Worm (Caenorhabditis elegans) whole organism, L4 larva: ENCODE data around the gene srv-11.

Experiments
- D1046.2 ChIP-seq: fragments of 200-800 bp; sonication (Bioruptor generic); IDR thresholded peaks from 2 replicates; pipeline ENCODE4 v1.3.6; 2022; ENCODE audit warnings: missing genetic modification characterization, missing compliant biosample characterization
- F10B5.3 ChIP-seq: sonication (generic microtip); optimal IDR thresholded peaks from 2 replicates; lab custom pipeline; 2016; ENCODE audit warnings: mild to moderate bottlenecking, missing genetic modification characterization, missing compliant biosample characterization
- F26F4.8 ChIP-seq: fragments of 200-800 bp; sonication (Bioruptor generic); conservative IDR thresholded peaks from 2 replicates; pipeline ENCODE4 v1.3.6; 2022; ENCODE audit warnings: missing genetic modification characterization, missing compliant biosample characterization
- F37D6.2 ChIP-seq: sonication (generic microtip); optimal IDR thresholded peaks from 2 replicates; lab custom pipeline; 2016; ENCODE audit warnings: mild to moderate bottlenecking, missing genetic modification characterization, missing compliant biosample characterization
- R02D3.7 ChIP-seq: fragments of 150-350 bp; sonication (generic microtip); optimal IDR thresholded peaks from 3 replicates; lab custom pipeline; 2014; ENCODE audit warnings: missing biosample characterization, missing genetic modification characterization
- Y75B8A.6 ChIP-seq: fragments of 200-800 bp; sonication (Bioruptor generic); IDR thresholded peaks from 2 replicates; pipeline ENCODE4 v1.3.6; 2022; ENCODE audit warnings: missing genetic modification reagents, missing genetic modification characterization, missing compliant biosample characterization
- arid-1 ChIP-seq: fragments of 200-800 bp; sonication (Bioruptor generic); conservative IDR thresholded peaks from 2 replicates; pipeline ENCODE4 v1.3.6; 2022; ENCODE audit warnings: missing genetic modification reagents, missing genetic modification characterization, missing compliant biosample characterization
- attf-4 ChIP-seq: sonication (generic microtip); optimal IDR thresholded peaks from 3 replicates; lab custom pipeline; 2017; ENCODE audit warnings: missing biosample characterization, missing genetic modification characterization
- ceh-20 ChIP-seq: fragments of 200-800 bp; sonication (Bioruptor generic); IDR thresholded peaks from 2 replicates; pipeline ENCODE4 v1.3.6; 2022; ENCODE audit warnings: missing genetic modification reagents, missing genetic modification characterization, missing compliant biosample characterization
- ceh-82 ChIP-seq: sonication (generic microtip); optimal IDR thresholded peaks from 2 replicates; lab custom pipeline; 2017; ENCODE audit warnings: missing biosample characterization, missing genetic modification characterization
- ces-1 ChIP-seq: fragments of 150-350 bp; sonication (generic microtip); optimal IDR thresholded peaks from 4 replicates; lab custom pipeline; 2014; ENCODE audit warnings: missing biosample characterization, missing genetic modification reagents, missing genetic modification characterization
- cey-2 ChIP-seq: sonication (generic microtip); optimal IDR thresholded peaks from 3 replicates; lab custom pipeline; 2017; ENCODE audit warnings: missing genetic modification characterization, mild to moderate bottlenecking, missing compliant biosample characterization, antibody characterized with exemption, borderline replicate concordance; ENCODE audit not compliant: insufficient read depth
- ctbp-1 ChIP-seq: fragments of 200-800 bp; sonication (Bioruptor generic); IDR thresholded peaks from 2 replicates; pipeline ENCODE4 v1.3.6; 2022; ENCODE audit warnings: missing genetic modification reagents, missing genetic modification characterization, missing compliant biosample characterization
- daf-12 ChIP-seq: fragments of 150-350 bp; optimal IDR thresholded peaks from 2 replicates; lab custom pipeline; 2014; ENCODE audit warnings: missing biosample characterization, missing genetic modification reagents, missing genetic modification characterization
- egl-43 ChIP-seq: fragments of 200-800 bp; sonication (Bioruptor generic); IDR thresholded peaks from 2 replicates; pipeline ENCODE4 v1.3.6; 2022; ENCODE audit warnings: missing genetic modification reagents, missing genetic modification characterization, missing compliant biosample characterization
- hlh-11 ChIP-seq: fragments of 200-800 bp; sonication (Bioruptor generic); optimal IDR thresholded peaks from 2 replicates; lab custom pipeline; 2018; ENCODE audit warnings: mild to moderate bottlenecking, missing genetic modification characterization, missing compliant biosample characterization
- hmg-1.1 ChIP-seq: fragments of 200-800 bp; sonication (Bioruptor generic); IDR thresholded peaks from 2 replicates; pipeline ENCODE4 v1.3.6; 2022; ENCODE audit warnings: missing genetic modification reagents, missing genetic modification characterization, missing compliant biosample characterization
- lim-7 ChIP-seq: fragments of 200-800 bp; sonication (Bioruptor generic); IDR thresholded peaks from 2 replicates; pipeline ENCODE4 v1.3.6; 2022; ENCODE audit warnings: missing genetic modification characterization, missing compliant biosample characterization
- lin-1 ChIP-seq: fragments of 200-800 bp; sonication (Bioruptor generic); IDR thresholded peaks from 2 replicates; pipeline ENCODE4 v1.3.6; 2022; ENCODE audit warnings: missing genetic modification reagents, missing genetic modification characterization, missing compliant biosample characterization
- lin-38 ChIP-seq: fragments of 200-800 bp; sonication (Bioruptor generic); IDR thresholded peaks from 2 replicates; pipeline ENCODE4 v1.3.6; 2022; ENCODE audit warnings: missing genetic modification reagents, missing genetic modification characterization, missing compliant biosample characterization
- lir-3 ChIP-seq: sonication (generic microtip); optimal IDR thresholded peaks from 2 replicates; lab custom pipeline; 2016; ENCODE audit warnings: mild to moderate bottlenecking, missing genetic modification characterization, missing compliant biosample characterization
- madf-5 ChIP-seq, 2 experiments: fragments of 200-800 bp; sonication (Bioruptor generic); IDR thresholded peaks; 2 replicates each; pipeline ENCODE4 v1.3.6; 2022; ENCODE audit warnings: missing compliant biosample characterization in 2 of 2, missing genetic modification characterization in 2 of 2
- madf-9 ChIP-seq: fragments of 200-800 bp; sonication (Bioruptor generic); conservative IDR thresholded peaks from 2 replicates; pipeline ENCODE4 v1.3.6; 2022; ENCODE audit warnings: missing genetic modification reagents, missing genetic modification characterization, missing compliant biosample characterization
- mep-1 ChIP-seq: fragments of 150-350 bp; sonication (generic microtip); optimal IDR thresholded peaks from 3 replicates; lab custom pipeline; 2014; ENCODE audit warnings: missing biosample characterization, missing genetic modification characterization
- nhr-102 ChIP-seq: sonication (generic microtip); optimal IDR thresholded peaks from 2 replicates; lab custom pipeline; 2016; ENCODE audit warnings: mild to moderate bottlenecking, missing genetic modification characterization, moderate library complexity, missing compliant biosample characterization
- nhr-41 ChIP-seq: fragments of 200-800 bp; sonication (Bioruptor generic); IDR thresholded peaks from 2 replicates; pipeline ENCODE4 v1.3.6; 2022; ENCODE audit warnings: missing genetic modification reagents, missing genetic modification characterization, missing compliant biosample characterization
- nhr-42 ChIP-seq: fragments of 200-800 bp; sonication (Bioruptor generic); IDR thresholded peaks from 2 replicates; pipeline ENCODE4 v1.3.6; 2022; ENCODE audit warnings: missing genetic modification characterization, missing compliant biosample characterization
- nhr-48 ChIP-seq: sonication (generic microtip); optimal IDR thresholded peaks from 2 replicates; lab custom pipeline; 2016; ENCODE audit warnings: mild to moderate bottlenecking, missing genetic modification characterization, missing compliant biosample characterization
- nhr-6 ChIP-seq: fragments of 150-350 bp; optimal IDR thresholded peaks from 2 replicates; lab custom pipeline; 2014; ENCODE audit warnings: missing biosample characterization, missing genetic modification characterization
- nhr-77 ChIP-seq: fragments of 150-350 bp; optimal IDR thresholded peaks from 2 replicates; lab custom pipeline; 2014; ENCODE audit warnings: missing biosample characterization, missing genetic modification characterization
- snpc-1.2 ChIP-seq: fragments of 200-800 bp; sonication (Bioruptor generic); IDR thresholded peaks from 2 replicates; pipeline ENCODE4 v1.3.6; 2022; ENCODE audit warnings: missing genetic modification reagents, missing genetic modification characterization, missing compliant biosample characterization
- zag-1 ChIP-seq: fragments of 150-350 bp; optimal IDR thresholded peaks from 2 replicates; lab custom pipeline; 2014; ENCODE audit warnings: missing biosample characterization, missing genetic modification characterization
- zfp-3 ChIP-seq: fragments of 200-800 bp; sonication (Bioruptor generic); conservative IDR thresholded peaks from 2 replicates; pipeline ENCODE4 v1.3.6; 2022; ENCODE audit warnings: missing genetic modification reagents, missing genetic modification characterization, missing compliant biosample characterization
- zip-2 ChIP-seq: fragments of 150-350 bp; optimal IDR thresholded peaks from 2 replicates; lab custom pipeline; 2014; ENCODE audit warnings: missing biosample characterization, missing genetic modification characterization

The srv-11 gene

DNA sequence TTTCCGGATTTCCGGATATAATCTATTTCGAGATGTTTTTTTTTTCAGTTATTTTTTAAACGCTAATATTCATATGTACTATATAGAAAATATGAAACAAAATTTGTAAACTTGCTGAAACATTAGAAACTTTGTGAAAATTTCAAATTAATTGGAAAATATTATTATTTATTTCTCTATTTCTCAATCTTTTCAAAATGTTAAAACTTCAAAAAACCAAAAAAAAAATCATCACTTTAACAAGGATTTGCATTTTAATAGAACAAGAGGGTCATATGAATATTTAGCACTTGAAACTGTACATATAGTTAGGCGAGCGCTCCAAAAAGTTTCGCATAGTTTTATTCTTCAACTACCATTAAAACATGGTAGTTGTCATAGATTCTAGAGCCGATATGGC lies 24.7 kb downstream of the srv-11 start, which contains the start of gene Y7A9A.1:
Gene Y7A9A.1, plus strand, starts transcription at position 301 of the 400 bp plus-strand sequence.
- no peak for TF ChIP-seq egl-43 (GFP tag; lab: Robert Waterston, UW)
- TF ChIP-seq nhr-102 (tag; lab: Kevin White, UChicago), result no peak
- no peak for TF ChIP-seq attf-4
- no peak for TF ChIP-seq D1046.2
- no peak for TF ChIP-seq mep-1 (tag; lab: Kevin White, UChicago)
- TF ChIP-seq, all 104 proteins: peak for 0

DNA sequence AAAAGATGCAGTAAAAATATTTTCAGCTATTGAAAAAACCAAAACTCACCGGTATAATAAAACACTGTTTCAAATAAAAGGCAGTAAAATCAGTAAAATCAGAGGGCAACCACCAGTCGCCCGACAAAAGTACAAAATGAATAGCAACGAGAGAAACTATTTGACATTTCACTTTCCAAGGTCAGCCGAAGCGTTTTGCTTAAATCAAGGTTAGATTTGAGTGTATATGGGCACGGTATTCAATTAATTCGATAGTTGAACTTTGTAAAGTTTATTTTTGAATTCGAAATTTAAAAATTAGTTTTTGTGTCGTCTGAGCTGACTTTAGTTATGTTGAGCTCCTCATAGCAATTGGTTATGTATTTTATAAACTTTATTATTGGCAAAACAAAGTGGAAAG lies 28.7 kb downstream of the srv-11 start:
- TF ChIP-seq lir-3 (tag; lab: Kevin White, UChicago), result no peak
- TF ChIP-seq nhr-42 (GFP tag; lab: Robert Waterston, UW), result no peak
- TF ChIP-seq ceh-82 (tag; lab: Kevin White, UChicago), result no peak
- TF ChIP-seq lin-38 (GFP tag; lab: Robert Waterston, UW), result no peak
- TF ChIP-seq ceh-20 (GFP tag; lab: Robert Waterston, UW), result no peak
- no peak for TF ChIP-seq F10B5.3 (tag; lab: Kevin White, UChicago)
- TF ChIP-seq zip-2 (tag; lab: Kevin White, UChicago), result no peak
- TF ChIP-seq ces-1 (GFP tag; lab: Kevin White, UChicago), result no peak
- no peak for TF ChIP-seq Y75B8A.6 (GFP tag; lab: Robert Waterston, UW)
- no peak for TF ChIP-seq nhr-77 (tag; lab: Kevin White, UChicago)
- no peak for TF ChIP-seq madf-9 (GFP tag; lab: Robert Waterston, UW)
- no peak for TF ChIP-seq zfp-3 (GFP tag; lab: Robert Waterston, UW)
- TF ChIP-seq lim-7 (GFP tag; lab: Robert Waterston, UW), result no peak
- TF ChIP-seq arid-1 (GFP tag; lab: Robert Waterston, UW), result no peak
- TF ChIP-seq daf-12 (tag; lab: Kevin White, UChicago), result no peak

DNA sequence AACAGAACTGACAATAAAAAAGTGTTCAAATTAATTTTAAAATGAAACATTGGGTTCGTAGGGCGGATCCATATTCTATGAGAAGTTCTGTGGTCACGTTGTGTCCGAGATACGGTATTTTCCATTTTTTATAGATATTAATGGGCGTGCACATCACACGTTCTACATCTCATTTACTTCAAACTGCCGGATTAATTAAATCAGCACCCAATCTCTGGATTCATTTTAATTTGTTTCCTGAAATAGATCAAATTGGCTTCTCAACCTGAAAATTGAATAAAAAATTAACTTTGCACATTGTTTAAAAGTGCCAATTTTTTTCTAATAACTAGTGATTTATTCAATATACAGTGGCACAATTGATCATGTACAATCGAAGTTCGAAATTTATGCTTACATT lies 29.9 kb downstream of the srv-11 start:
- TF ChIP-seq F37D6.2 (tag; lab: Kevin White, UChicago), result no peak
- TF ChIP-seq snpc-1.2 (GFP tag; lab: Robert Waterston, UW), result peak; percentile 72

DNA sequence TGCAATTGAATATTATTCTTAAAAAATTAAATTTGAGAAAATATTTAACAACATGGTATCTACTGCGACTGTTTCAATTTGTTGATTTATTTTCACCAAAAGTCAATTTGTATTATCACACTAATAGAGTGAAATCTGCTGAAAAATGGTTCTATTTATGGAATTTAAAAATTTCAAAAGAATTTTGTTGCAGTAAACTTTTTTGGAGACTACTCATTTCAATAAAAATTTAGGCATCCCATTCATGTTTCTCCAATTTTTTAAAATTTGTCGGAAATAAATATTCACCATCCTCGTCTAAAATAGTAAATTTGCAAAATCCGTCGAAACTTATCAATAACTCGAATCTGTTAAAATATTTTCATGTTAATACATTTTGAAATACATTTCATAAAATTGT lies 35.5 kb downstream of the srv-11 start:
- TF ChIP-seq snpc-1.2 (GFP tag; lab: Robert Waterston, UW) (0 out of 2 replicates have a peak, but pooled peaks have one; percentile 20), nhr-102 (tag; lab: Kevin White, UChicago) (no peak)

DNA sequence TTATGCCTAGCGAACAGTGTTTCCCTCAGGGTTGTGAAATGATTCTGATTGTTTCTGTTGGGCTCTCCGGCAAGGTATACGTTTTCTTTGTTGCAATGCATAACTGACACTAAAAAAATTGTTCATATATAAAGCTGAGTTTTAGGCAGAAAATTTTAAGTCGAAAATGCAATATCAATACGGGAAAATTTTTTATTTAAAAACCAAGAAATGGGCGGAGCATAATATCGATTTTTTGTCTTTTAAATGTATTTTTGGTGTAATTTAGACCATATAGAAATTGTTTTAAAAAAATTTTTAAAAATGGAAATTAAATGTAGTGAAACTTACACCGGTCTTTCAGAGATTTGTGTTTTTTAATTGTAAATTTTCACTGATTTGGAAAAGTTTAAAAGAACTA lies 36.9 kb downstream of the srv-11 start, which contains the start of gene Y105C5B.1413:
Gene Y105C5B.1413, minus strand, starts transcription at position 101 of the 400 bp plus-strand sequence.
- TF ChIP-seq R02D3.7 (tag; lab: Kevin White, UChicago) (no peak), nhr-6 (tag; lab: Kevin White, UChicago) (no peak), nhr-41 (GFP tag; lab: Robert Waterston, UW) (no peak), ctbp-1 (GFP tag; lab: Robert Waterston, UW) (no peak), madf-5 (GFP tag; IDR thresholded peaks at IDR 0.05; lab: Robert Waterston, UW) (no peak), lin-1 (GFP tag; lab: Robert Waterston, UW) (no peak), hmg-1.1 (GFP tag; lab: Robert Waterston, UW) (no peak), nhr-48 (tag; lab: Kevin White, UChicago) (no peak), hlh-11 (tag; lab: Kevin White, UChicago) (no peak), F26F4.8 (GFP tag; lab: Robert Waterston, UW) (no peak), cey-2 (tag; lab: Kevin White, UChicago) (no peak), zag-1 (tag; lab: Kevin White, UChicago) (no peak), egl-43 (GFP tag; lab: Robert Waterston, UW) (no peak), lir-3 (tag; lab: Kevin White, UChicago) (no peak)
